Fruit fly (Drosophila melanogaster): ENCODE results near the gene Sxl.
A peak's percentile ranks its signal among the peaks of the same experiment; 100 is the strongest.

Gene Sxl

dm6 chrX:7095292-7095911, 2.5 kb downstream of the Sxl start (continued):
- TF ChIP-seq ind (GFP tag; optimal IDR thresholded peaks at IDR 0.05), result peak; percentile 87
- TF ChIP-seq MTF-1 (GFP tag; optimal IDR thresholded peaks at IDR 0.05; ENCODE audit: borderline replicate concordance), result peak; percentile 39
- peak; percentile 55 for TF ChIP-seq Max (GFP tag; optimal IDR thresholded peaks at IDR 0.05)
- TF ChIP-seq Fer2 (tag; optimal IDR thresholded peaks at IDR 0.05), result peak; percentile 28
- TF ChIP-seq zfh2 (GFP tag; optimal IDR thresholded peaks at IDR 0.05), result peak; percentile 45
- peak; percentile 26 for TF ChIP-seq TFAM (GFP tag; optimal IDR thresholded peaks at IDR 0.05)
- peak; percentile 48; the same call in 1 of the 2 replicates for TF ChIP-seq peb (GFP tag; IDR thresholded peaks at IDR 0.05)
- peak; percentile 20 for TF ChIP-seq CG3163 (GFP tag; optimal IDR thresholded peaks at IDR 0.05)
- TF ChIP-seq Ets97D (GFP tag; optimal IDR thresholded peaks at IDR 0.05), result peak; percentile 9
- peak; percentile 9 for TF ChIP-seq CG13123 (GFP tag; optimal IDR thresholded peaks at IDR 0.05)
- peak; percentile 47 for TF ChIP-seq CG10462 (GFP tag; optimal IDR thresholded peaks at IDR 0.05)
- TF ChIP-seq nom (GFP tag; optimal IDR thresholded peaks at IDR 0.05), result peak; percentile 4
- peak; percentile 35 to 66 for TF ChIP-seq Pdp1 (GFP tag; optimal IDR thresholded peaks at IDR 0.05)
- peak; percentile 63 for TF ChIP-seq zf30C (GFP tag; optimal IDR thresholded peaks at IDR 0.05)
- TF ChIP-seq Neu2 (GFP tag; optimal IDR thresholded peaks at IDR 0.05; ENCODE audit: borderline replicate concordance), result no peak
- peak; percentile 88 for TF ChIP-seq CG2678 (tag; optimal IDR thresholded peaks at IDR 0.05)
- TF ChIP-seq Adf1 (GFP tag; IDR thresholded peaks at IDR 0.05), result no peak
- peak; percentile 57 for TF ChIP-seq jumu (GFP tag; optimal IDR thresholded peaks at IDR 0.05)
- TF ChIP-seq CG10366 (GFP tag; IDR thresholded peaks at IDR 0.05), result peak; percentile 70
- peak; percentile 48 for TF ChIP-seq CG33557 (GFP tag; optimal IDR thresholded peaks at IDR 0.05)
- TF ChIP-seq CG31441 (GFP tag; IDR thresholded peaks at IDR 0.05), result peak; percentile 64; the same call in 1 of the 2 replicates
- TF ChIP-seq maf-S (GFP tag; optimal IDR thresholded peaks at IDR 0.05), result peak; percentile 51
- TF ChIP-seq hbn (GFP tag; IDR thresholded peaks at IDR 0.05; ENCODE audit: partially characterized antibody), result no peak
- TF ChIP-seq CG7987 (GFP tag; optimal IDR thresholded peaks at IDR 0.05), result no peak
- TF ChIP-seq h (optimal IDR thresholded peaks at IDR 0.05), result no peak
- TF ChIP-seq tap (tag; optimal IDR thresholded peaks at IDR 0.05), result peak; percentile 89
- no peak for TF ChIP-seq CG42726 (GFP tag; IDR thresholded peaks at IDR 0.05; ENCODE audit: partially characterized antibody)
- TF ChIP-seq cas (GFP tag; IDR thresholded peaks at IDR 0.05), result 0 out of 2 replicates have a peak, but pooled peaks have one; percentile 31
- no peak for TF ChIP-seq dan (GFP tag; IDR thresholded peaks at IDR 0.05)
- peak; percentile 62 for TF ChIP-seq schlank (tag; optimal IDR thresholded peaks at IDR 0.05)
- peak; percentile 66 for TF ChIP-seq bcd (GFP tag; optimal IDR thresholded peaks at IDR 0.05)
- no peak for TF ChIP-seq CG14965 (GFP tag; optimal IDR thresholded peaks at IDR 0.05; ENCODE audit: borderline replicate concordance)
- peak; percentile 82 for TF ChIP-seq Drgx (GFP tag; IDR thresholded peaks at IDR 0.05)
- peak; percentile 59 for TF ChIP-seq CG1024 (GFP tag; IDR thresholded peaks at IDR 0.05)
- TF ChIP-seq ttk (GFP tag; IDR thresholded peaks at IDR 0.05), result peak; percentile 77
- peak; percentile 85 for TF ChIP-seq dysf (GFP tag; IDR thresholded peaks at IDR 0.05)
- peak; percentile 57 for TF ChIP-seq pum (GFP tag; optimal IDR thresholded peaks at IDR 0.05)
- TF ChIP-seq CG32767 (GFP tag; IDR thresholded peaks at IDR 0.05), result peak; percentile 77
- peak; percentile 51 for TF ChIP-seq CG2875 (GFP tag; optimal IDR thresholded peaks at IDR 0.05)
- peak in 1 of 3 experiments; percentile 60 for TF ChIP-seq lola (GFP tag; optimal IDR thresholded peaks at IDR 0.05)
- TF ChIP-seq sima (GFP tag; optimal IDR thresholded peaks at IDR 0.05), result peak; percentile 2
- peak; percentile 81 for TF ChIP-seq CG14014 (GFP tag; IDR thresholded peaks at IDR 0.05)
- TF ChIP-seq al (GFP tag; IDR thresholded peaks at IDR 0.05), result peak; percentile 58
- TF ChIP-seq Oaz (GFP tag; IDR thresholded peaks at IDR 0.05), result peak; percentile 62
- TF ChIP-seq CG6791 (GFP tag; IDR thresholded peaks at IDR 0.05; ENCODE audit: partially characterized antibody), result no peak
- TF ChIP-seq en (GFP tag; optimal IDR thresholded peaks at IDR 0.05), result peak; percentile 80
- TF ChIP-seq CG34422 (GFP tag; IDR thresholded peaks at IDR 0.05), result peak; percentile 73
- no peak for TF ChIP-seq gcm2 (GFP tag; optimal IDR thresholded peaks at IDR 0.05)
- TF ChIP-seq jigr1 (GFP tag; IDR thresholded peaks at IDR 0.05), result no peak
- TF ChIP-seq mld (GFP tag; IDR thresholded peaks at IDR 0.05; ENCODE audit: partially characterized antibody), result no peak
